Worm (Caenorhabditis elegans): ENCODE data around the gene clec-136.

The clec-136 gene

ce11 chrII:4608073-4608472 is 8.3 kb downstream of the clec-136 start, which contains the start of gene F35D11.3:
Gene F35D11.3, plus strand, starts transcription at chrII:4608372.
- TF ChIP-seq ztf-6 (GFP tag; IDR thresholded peaks at IDR 0.05) (no peak), dox-1 (GFP tag; IDR thresholded peaks at IDR 0.05) (no peak), attf-3 (GFP tag; conservative IDR thresholded peaks at IDR 0.05) (no peak), T26A5.8 (tag; optimal IDR thresholded peaks at IDR 0.05) (no peak), repo-1 (tag; optimal IDR thresholded peaks at IDR 0.05) (no peak), ZK185.1 (tag; optimal IDR thresholded peaks at IDR 0.05; ENCODE audit: poor library complexity, severe bottlenecking) (no peak), die-1 (tag; optimal IDR thresholded peaks at IDR 0.05) (no peak), tbp1 (GFP tag; optimal IDR thresholded peaks at IDR 0.05) (no peak), K12H6.12 (tag; optimal IDR thresholded peaks at IDR 0.05) (no peak), unc-130 (GFP tag; optimal IDR thresholded peaks at IDR 0.05) (no peak), ztf-25 (GFP tag; IDR thresholded peaks at IDR 0.05) (no peak), mxl-1 (tag; optimal IDR thresholded peaks at IDR 0.05) (no peak), F55B11.4 (tag; optimal IDR thresholded peaks at IDR 0.05; ENCODE audit: borderline replicate concordance, insufficient read depth) (no peak), bed-2 (GFP tag; IDR thresholded peaks at IDR 0.05) (no peak), F57A8.1 (GFP tag; optimal IDR thresholded peaks at IDR 0.05) (no peak), let-526 (GFP tag; IDR thresholded peaks at IDR 0.05) (no peak)

- TF ChIP-seq lin-26 (GFP tag; IDR thresholded peaks at IDR 0.05) (no peak), ceh-27 (GFP tag; optimal IDR thresholded peaks at IDR 0.05) (peak; percentile 31), nhr-80 (tag; optimal IDR thresholded peaks at IDR 0.05) (peak; percentile 50)
These were observed 9.6 kb downstream of the clec-136 start for ce11 chrII:4606687-4607297.

ce11 chrII:4604680-4605079 is 11.7 kb downstream of the clec-136 start:
- TF ChIP-seq mes-4 (tag; optimal IDR thresholded peaks at IDR 0.05): no peak
- TF ChIP-seq cebp-1 (GFP tag; IDR thresholded peaks at IDR 0.05): no peak
- no peak for TF ChIP-seq cebp-1 (tag; optimal IDR thresholded peaks at IDR 0.05)
- no peak for TF ChIP-seq K11D2.4 (GFP tag; IDR thresholded peaks at IDR 0.05)
- TF ChIP-seq rpc-1 (optimal IDR thresholded peaks at IDR 0.05): no peak
- no peak for TF ChIP-seq rpc-1 (tag; optimal IDR thresholded peaks at IDR 0.05)
- no peak for TF ChIP-seq ztf-28 (GFP tag; IDR thresholded peaks at IDR 0.05)
- no peak for TF ChIP-seq ceh-40 (GFP tag; IDR thresholded peaks at IDR 0.05)
- no peak for TF ChIP-seq nhr-80 (tag; optimal IDR thresholded peaks at IDR 0.05)
- no peak for TF ChIP-seq T07F8.4 (tag; optimal IDR thresholded peaks at IDR 0.05)
- TF ChIP-seq T26A5.8 (tag; optimal IDR thresholded peaks at IDR 0.05): no peak
- TF ChIP-seq dox-1 (GFP tag; IDR thresholded peaks at IDR 0.05): peak; percentile 42; the same call in 1 of the 2 replicates
- TF ChIP-seq xnd-1 (tag; optimal IDR thresholded peaks at IDR 0.05): peak; percentile 94
- no peak for TF ChIP-seq ekl-4 (GFP tag; IDR thresholded peaks at IDR 0.05)
- peak; percentile 73 for TF ChIP-seq F33H1.4 (GFP tag; IDR thresholded peaks at IDR 0.05)
- no peak for TF ChIP-seq ceh-100 (GFP tag; IDR thresholded peaks at IDR 0.05)
- no peak for TF ChIP-seq let-607 (tag; optimal IDR thresholded peaks at IDR 0.05)
- TF ChIP-seq egl-44 (GFP tag; IDR thresholded peaks at IDR 0.05): no peak
- TF ChIP-seq madf-8 (GFP tag; conservative IDR thresholded peaks at IDR 0.05): peak; percentile 98
- no peak for TF ChIP-seq F22D6.2 (tag; optimal IDR thresholded peaks at IDR 0.05)
- TF ChIP-seq Y95B8A.8 (GFP tag; IDR thresholded peaks at IDR 0.05): no peak
- no peak for TF ChIP-seq egrh-3 (GFP tag; IDR thresholded peaks at IDR 0.05)
- TF ChIP-seq let-526 (GFP tag; IDR thresholded peaks at IDR 0.05): no peak
- no peak for TF ChIP-seq somi-1 (GFP tag; optimal IDR thresholded peaks at IDR 0.05)
- no peak for TF ChIP-seq lsy-27 (tag; optimal IDR thresholded peaks at IDR 0.05; ENCODE audit: borderline replicate concordance, insufficient read depth)
- TF ChIP-seq tbx-9 (tag; optimal IDR thresholded peaks at IDR 0.05; ENCODE audit: borderline replicate concordance): no peak
- no peak for TF ChIP-seq hlh-12 (tag; optimal IDR thresholded peaks at IDR 0.05)
- TF ChIP-seq attf-5 (GFP tag; optimal IDR thresholded peaks at IDR 0.05): no peak
- TF ChIP-seq unc-130 (GFP tag; optimal IDR thresholded peaks at IDR 0.05): no peak
- no peak for TF ChIP-seq B0035.1 (tag; optimal IDR thresholded peaks at IDR 0.05)
- no peak for TF ChIP-seq repo-1 (tag; optimal IDR thresholded peaks at IDR 0.05)
- TF ChIP-seq lir-1 (GFP tag; conservative IDR thresholded peaks at IDR 0.05): no peak
- peak; percentile 21 for TF ChIP-seq him-1 (tag; optimal IDR thresholded peaks at IDR 0.05)
